Fruit fly (Drosophila melanogaster) whole organism, embryonic: ENCODE measurements around the gene CG15368.

Source experiments
- Adf1 ChIP-seq: fragments of 200-800 bp; sonication (Bioruptor generic); IDR thresholded peaks from 2 replicates; pipeline ENCODE4 v1.3.6; 2022; ENCODE audit warnings: missing biosample characterization, missing genetic modification characterization
- B-H2 ChIP-seq: fragments of 200-800 bp; sonication (Bioruptor generic); optimal IDR thresholded peaks from 2 replicates; lab custom pipeline; 2018; ENCODE audit warnings: missing biosample characterization, mild to moderate bottlenecking, missing genetic modification characterization
- CG10147 ChIP-seq: fragments of 200-800 bp; sonication (Bioruptor generic); optimal IDR thresholded peaks from 2 replicates; lab custom pipeline; 2019; ENCODE audit warnings: missing biosample characterization, mild to moderate bottlenecking, missing genetic modification characterization, moderate library complexity
- CG10274 ChIP-seq: fragments of 200-800 bp; sonication (Bioruptor generic); optimal IDR thresholded peaks from 3 replicates; lab custom pipeline; 2017; ENCODE audit warnings: missing biosample characterization, mild to moderate bottlenecking, missing genetic modification characterization
- CG11093 ChIP-seq: fragments of 200-800 bp; sonication (Bioruptor generic); IDR thresholded peaks from 3 replicates; pipeline ENCODE4 v1.3.6; 2022; ENCODE audit warnings: missing biosample characterization, missing genetic modification characterization
- CG11560 ChIP-seq: fragments of 200-800 bp; sonication (Bioruptor generic); IDR thresholded peaks from 3 replicates; pipeline ENCODE4 v1.3.6; 2022; ENCODE audit warnings: missing biosample characterization, missing genetic modification characterization
- CG14050 ChIP-seq: fragments of 200-800 bp; sonication (Bioruptor generic); IDR thresholded peaks from 3 replicates; pipeline ENCODE4 v1.3.6; 2022; ENCODE audit warnings: missing biosample characterization, missing genetic modification characterization
- CG14667 ChIP-seq: fragments of 200-800 bp; sonication (Bioruptor generic); IDR thresholded peaks from 2 replicates; pipeline ENCODE4 v1.3.6; 2022; ENCODE audit warnings: missing biosample characterization, missing genetic modification characterization
- CG16815 ChIP-seq: fragments of 200-800 bp; sonication (Bioruptor generic); optimal IDR thresholded peaks from 3 replicates; lab custom pipeline; 2017; ENCODE audit warnings: missing biosample characterization, mild to moderate bottlenecking, missing genetic modification characterization
- CG17912 ChIP-seq: fragments of 200-800 bp; sonication (Bioruptor generic); optimal IDR thresholded peaks from 2 replicates; lab custom pipeline; 2018; ENCODE audit warnings: missing biosample characterization, mild to moderate bottlenecking, missing genetic modification characterization
- CG18619 ChIP-seq: fragments of 200-800 bp; sonication (Bioruptor generic); optimal IDR thresholded peaks from 3 replicates; lab custom pipeline; 2017; ENCODE audit warnings: missing biosample characterization, mild to moderate bottlenecking, missing genetic modification characterization
- CG2120 ChIP-seq: fragments of 200-800 bp; sonication (Bioruptor generic); optimal IDR thresholded peaks from 3 replicates; lab custom pipeline; 2016; ENCODE audit warnings: missing biosample characterization, missing genetic modification characterization
- CG30403 ChIP-seq: fragments of 200-800 bp; sonication (Bioruptor generic); optimal IDR thresholded peaks from 3 replicates; lab custom pipeline; 2016; ENCODE audit warnings: missing biosample characterization, missing genetic modification characterization
- CG31441 ChIP-seq: fragments of 200-800 bp; sonication (Bioruptor generic); IDR thresholded peaks from 2 replicates; pipeline ENCODE4 v1.3.6; 2022; ENCODE audit warnings: missing biosample characterization, missing genetic modification characterization
- CG4424 ChIP-seq: fragments of 200-800 bp; sonication (Bioruptor generic); optimal IDR thresholded peaks from 3 replicates; lab custom pipeline; 2016; ENCODE audit warnings: missing biosample characterization, missing genetic modification characterization
- CG4730 ChIP-seq: fragments of 200-800 bp; sonication (Bioruptor generic); IDR thresholded peaks from 2 replicates; pipeline ENCODE4 v1.3.6; 2022; ENCODE audit warnings: missing biosample characterization, missing genetic modification characterization
- CG6791 ChIP-seq: fragments of 200-800 bp; sonication (Bioruptor generic); IDR thresholded peaks from 3 replicates; pipeline ENCODE4 v1.3.6; 2022; ENCODE audit warnings: missing biosample characterization, missing genetic modification characterization; ENCODE audit not compliant: partially characterized antibody
- CG7357 ChIP-seq: fragments of 200-800 bp; sonication (Bioruptor generic); IDR thresholded peaks from 3 replicates; pipeline ENCODE4 v1.3.6; 2022; ENCODE audit warnings: missing biosample characterization, missing genetic modification characterization
- CG7556 ChIP-seq: fragments of 200-800 bp; sonication (Bioruptor generic); optimal IDR thresholded peaks from 2 replicates; lab custom pipeline; 2017; ENCODE audit warnings: missing biosample characterization, mild to moderate bottlenecking, missing genetic modification characterization
- CTCF ChIP-seq: fragments of 200-800 bp; sonication (Bioruptor generic); optimal IDR thresholded peaks from 2 replicates; lab custom pipeline; 2017; ENCODE audit warnings: missing biosample characterization, mild to moderate bottlenecking, missing genetic modification characterization, moderate library complexity
- Dfd ChIP-seq, 2 experiments: fragments of >200 bp; optimal IDR thresholded peaks; 2 replicates each; lab custom pipeline; 2017; ENCODE audit warnings: missing biosample characterization in 2 of 2, missing genetic modification characterization in 2 of 2
- Dref ChIP-seq: fragments of 200-800 bp; sonication (Bioruptor generic); IDR thresholded peaks from 2 replicates; pipeline ENCODE4 v1.3.6; 2022; ENCODE audit warnings: missing biosample characterization, missing genetic modification characterization
- E2f2 ChIP-seq: fragments of 200-800 bp; sonication (Bioruptor generic); IDR thresholded peaks from 2 replicates; pipeline ENCODE4 v1.3.6; 2022; ENCODE audit warnings: missing biosample characterization, missing genetic modification characterization
- HLH3B ChIP-seq: fragments of 200-800 bp; sonication (Bioruptor generic); IDR thresholded peaks from 2 replicates; pipeline ENCODE4 v1.3.6; 2022; ENCODE audit warnings: missing biosample characterization, missing genetic modification characterization
- Hmr ChIP-seq: fragments of 200-800 bp; sonication (Bioruptor generic); optimal IDR thresholded peaks from 3 replicates; lab custom pipeline; 2017; ENCODE audit warnings: mild to moderate bottlenecking, missing biosample characterization, missing genetic modification reagents, missing genetic modification characterization
- Jarid2 ChIP-seq: fragments of 200-800 bp; sonication (Bioruptor generic); optimal IDR thresholded peaks from 3 replicates; lab custom pipeline; 2017; ENCODE audit warnings: mild to moderate bottlenecking, missing biosample characterization, missing genetic modification reagents, missing genetic modification characterization
- Meics ChIP-seq: fragments of 200-800 bp; sonication (Bioruptor generic); optimal IDR thresholded peaks from 2 replicates; lab custom pipeline; 2017; ENCODE audit warnings: missing biosample characterization, mild to moderate bottlenecking, missing genetic modification characterization
- Nf-YB ChIP-seq: fragments of 200-800 bp; sonication (Bioruptor generic); optimal IDR thresholded peaks from 3 replicates; lab custom pipeline; 2019; ENCODE audit warnings: missing biosample characterization, mild to moderate bottlenecking, missing genetic modification characterization, moderate library complexity
- PHDP ChIP-seq: fragments of 200-800 bp; sonication (Bioruptor generic); optimal IDR thresholded peaks from 3 replicates; lab custom pipeline; 2018; ENCODE audit warnings: missing biosample characterization, mild to moderate bottlenecking, missing genetic modification characterization, moderate library complexity
- Ptx1 ChIP-seq: fragments of 200-800 bp; sonication (Bioruptor generic); IDR thresholded peaks from 2 replicates; pipeline ENCODE4 v1.3.6; 2022; ENCODE audit warnings: missing biosample characterization, missing genetic modification characterization
- Scr ChIP-seq: fragments of 200-800 bp; sonication (Bioruptor generic); IDR thresholded peaks from 2 replicates; pipeline ENCODE4 v1.3.6; 2022; ENCODE audit warnings: missing biosample characterization, missing genetic modification characterization; ENCODE audit not compliant: partially characterized antibody
- Sry-δ ChIP-seq: fragments of 200-800 bp; sonication (Bioruptor generic); optimal IDR thresholded peaks from 2 replicates; lab custom pipeline; 2016; ENCODE audit warnings: missing biosample characterization, missing genetic modification characterization
- Taf1 ChIP-seq: fragments of 200-800 bp; sonication (Bioruptor generic); IDR thresholded peaks from 2 replicates; pipeline ENCODE4 v1.3.6; 2022; ENCODE audit warnings: missing biosample characterization, missing genetic modification characterization
- az2 ChIP-seq: fragments of 200-800 bp; sonication (Bioruptor generic); optimal IDR thresholded peaks from 3 replicates; lab custom pipeline; 2016; ENCODE audit warnings: missing biosample characterization, missing genetic modification characterization
- bigmax ChIP-seq: fragments of 200-800 bp; sonication (Bioruptor generic); optimal IDR thresholded peaks from 2 replicates; lab custom pipeline; 2018; ENCODE audit warnings: missing biosample characterization, mild to moderate bottlenecking, missing genetic modification characterization
- bsh ChIP-seq, 2 experiments: fragments of 200-800 bp; sonication (Bioruptor generic); optimal IDR thresholded peaks; 2 replicates each; lab custom pipeline; 2017 to 2018; ENCODE audit warnings: mild to moderate bottlenecking in 2 of 2, missing biosample characterization in 2 of 2, missing genetic modification characterization in 2 of 2, moderate library complexity in 1 of 2
- chif ChIP-seq, 2 experiments: fragments of 200-800 bp; sonication (Bioruptor generic); optimal IDR thresholded peaks; 3 replicates each; lab custom pipeline; 2016; ENCODE audit warnings: missing biosample characterization in 2 of 2, missing genetic modification characterization in 2 of 2
- dan ChIP-seq: fragments of 200-800 bp; sonication (Bioruptor generic); IDR thresholded peaks from 2 replicates; pipeline ENCODE4 v1.3.6; 2022; ENCODE audit warnings: missing biosample characterization, missing genetic modification characterization
- fru ChIP-seq: fragments of >200 bp; optimal IDR thresholded peaks from 2 replicates; lab custom pipeline; 2017
- ftz-f1 ChIP-seq: fragments of 200-800 bp; sonication (Bioruptor generic); optimal IDR thresholded peaks from 2 replicates; lab custom pipeline; 2016; ENCODE audit warnings: missing biosample characterization, missing genetic modification characterization
- grau ChIP-seq: fragments of 200-800 bp; optimal IDR thresholded peaks from 3 replicates; lab custom pipeline; 2019; ENCODE audit warnings: missing biosample characterization, mild to moderate bottlenecking, missing genetic modification characterization, moderate library complexity
- hkb ChIP-seq, 2 experiments: fragments of 200-800 bp in 1 of 2; fragments of >200 bp in 1 of 2; sonication (Bioruptor generic) in 1 of 2; IDR thresholded peaks in 1 of 2; optimal IDR thresholded peaks in 1 of 2; 2 replicates each; pipeline versions ENCODE4 v1.3.6 to Lab custom; 2017 to 2022; ENCODE audit warnings: missing biosample characterization in 1 of 2, missing genetic modification characterization in 1 of 2
- insv ChIP-seq, 2 experiments: fragments of 200-800 bp; sonication (Bioruptor generic); optimal IDR thresholded peaks; 3 replicates each; lab custom pipeline; 2016 to 2018; ENCODE audit warnings: missing biosample characterization in 2 of 2, missing genetic modification characterization in 2 of 2
- ken ChIP-seq: fragments of 200-800 bp; sonication (Bioruptor generic); IDR thresholded peaks from 3 replicates; pipeline ENCODE4 v1.3.6; 2022; ENCODE audit warnings: missing biosample characterization, missing genetic modification characterization
- pan ChIP-seq, 4 experiments: fragments of >200 bp in 3 of 4; fragments of 200-800 bp in 1 of 4; sonication (Bioruptor generic) in 1 of 4; optimal IDR thresholded peaks in 3 of 4; IDR thresholded peaks in 1 of 4; 2 replicates each; pipeline versions ENCODE4 v1.3.6 to Lab custom; 2017 to 2022; ENCODE audit warnings: missing biosample characterization in 2 of 4, missing genetic modification characterization in 2 of 4, mixed read lengths in 1 of 4
- salm ChIP-seq: fragments of 200-800 bp; sonication (Bioruptor generic); optimal IDR thresholded peaks from 2 replicates; lab custom pipeline; 2018; ENCODE audit warnings: missing biosample characterization, mild to moderate bottlenecking, missing genetic modification characterization
- sisA ChIP-seq: fragments of 200-800 bp; sonication (Bioruptor generic); IDR thresholded peaks from 2 replicates; pipeline ENCODE4 v1.3.6; 2022; ENCODE audit warnings: missing biosample characterization, missing genetic modification characterization
- trh ChIP-seq: fragments of 200-800 bp; sonication (Bioruptor generic); optimal IDR thresholded peaks from 2 replicates; lab custom pipeline; 2016; ENCODE audit warnings: missing biosample characterization, missing genetic modification characterization
- zfh2 ChIP-seq: fragments of 200-800 bp; sonication (Bioruptor generic); optimal IDR thresholded peaks from 2 replicates; lab custom pipeline; 2016; ENCODE audit warnings: missing biosample characterization, missing genetic modification characterization

CG15368 gene

dm6 chrX:9220434-9220833 lies 4.8 kb downstream of the CG15368 start (continued):
- peak; percentile 40; the same call in 1 of the 2 replicates for TF ChIP-seq Ptx1 (GFP tag; lab: Robert Waterston, UW)
- peak; percentile 1 for TF ChIP-seq CG4424 (GFP tag; lab: Kevin White, UChicago)
- peak; percentile 41; the same call in 1 of the 3 replicates for TF ChIP-seq CG11093 (GFP tag; lab: Robert Waterston, UW)
- TF ChIP-seq CG6791 (GFP tag; lab: Robert Waterston, UW): no peak
- no peak for TF ChIP-seq CG17912 (GFP tag; lab: Kevin White, UChicago)
- no peak for TF ChIP-seq CG14050 (GFP tag; lab: Robert Waterston, UW)
- no peak for TF ChIP-seq HLH3B (GFP tag; lab: Robert Waterston, UW)
- TF ChIP-seq sisA (GFP tag; lab: Robert Waterston, UW): 0 out of 2 replicates have a peak, but pooled peaks have one; percentile 4
- no peak for TF ChIP-seq B-H2 (GFP tag; lab: Kevin White, UChicago)
- TF ChIP-seq ken: 0 out of 3 replicates have a peak, but pooled peaks have one; percentile 16
- TF ChIP-seq bsh (GFP tag; optimal IDR thresholded peaks at IDR 0.05; lab: Kevin White, UChicago): peak in 1 of 2 experiments; percentile 52
- TF ChIP-seq CG31441 (GFP tag; lab: Robert Waterston, UW): peak; percentile 16; the same call in 1 of the 2 replicates
- TF ChIP-seq CG14667 (GFP tag; lab: Robert Waterston, UW): 0 out of 2 replicates have a peak, but pooled peaks have one; percentile 20
- TF ChIP-seq zfh2 (GFP tag; lab: Kevin White, UChicago): no peak
- TF ChIP-seq CG10147 (GFP tag; lab: Kevin White, UChicago): no peak
- TF ChIP-seq pan (optimal IDR thresholded peaks at IDR 0.05; lab: Kevin White, UChicago): no peak
- peak in 1 of 2 experiments; percentile 13 for TF ChIP-seq pan (GFP tag; optimal IDR thresholded peaks at IDR 0.05 in 1 of 2, IDR thresholded peaks at IDR 0.05 in 1 of 2)
- TF ChIP-seq chif (GFP tag; optimal IDR thresholded peaks at IDR 0.05; lab: Kevin White, UChicago): peak in 1 of 2 experiments; percentile 17
- TF ChIP-seq bigmax (GFP tag; lab: Kevin White, UChicago): no peak
- TF ChIP-seq CG30403 (GFP tag; lab: Kevin White, UChicago): no peak
- 0 out of 3 replicates have a peak, but pooled peaks have one; percentile 37 for TF ChIP-seq CG11560 (tag; lab: Robert Waterston, UW)
- peak; percentile 2 for TF ChIP-seq CG16815 (GFP tag; lab: Kevin White, UChicago)

DNA sequence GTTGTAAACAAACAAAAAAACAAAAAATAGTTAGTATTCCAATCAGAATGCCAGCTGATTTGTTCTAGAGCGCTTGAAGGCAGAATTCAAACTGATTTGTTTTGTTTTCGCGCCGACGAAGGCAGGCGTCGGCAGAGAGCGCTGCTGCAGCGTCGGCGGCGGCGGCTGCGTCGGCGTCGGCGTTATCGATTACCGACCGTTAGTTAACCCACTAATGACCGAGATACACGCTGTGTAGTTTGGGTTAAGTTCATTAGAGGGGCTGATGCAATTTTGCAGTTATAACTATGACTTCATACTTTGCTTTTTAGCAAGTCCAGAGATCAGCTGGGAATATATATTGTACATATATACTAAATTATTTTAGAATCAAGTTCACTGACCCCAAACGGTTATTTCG lies 7.6 kb downstream of the CG15368 start, which contains the start of gene t:
Gene t, minus strand, starts transcription at position 76 of the 400 bp plus-strand sequence.
- TF ChIP-seq E2f2 (GFP tag; lab: Robert Waterston, UW): peak; percentile 20; the same call in 1 of the 2 replicates
- TF ChIP-seq CG10274 (GFP tag; lab: Kevin White, UChicago): no peak
- no peak for TF ChIP-seq hkb (optimal IDR thresholded peaks at IDR 0.05; lab: Kevin White, UChicago)
- 0 out of 2 replicates have a peak, but pooled peaks have one; percentile 25 for TF ChIP-seq hkb (GFP tag; IDR thresholded peaks at IDR 0.05; lab: Robert Waterston, UW)
- peak; percentile 22; the same call in 1 of the 2 replicates for TF ChIP-seq Scr
- TF ChIP-seq Taf1 (GFP tag; lab: Robert Waterston, UW): no peak
- no peak for TF ChIP-seq salm
- no peak for TF ChIP-seq CTCF (GFP tag; lab: Kevin White, UChicago)
- peak; percentile 12 for TF ChIP-seq Meics (GFP tag; lab: Kevin White, UChicago)
- TF ChIP-seq CG7357 (GFP tag; lab: Robert Waterston, UW): no peak
- TF ChIP-seq grau (tag; lab: Kevin White, UChicago): peak; percentile 23
- TF ChIP-seq Nf-YB (GFP tag; lab: Kevin White, UChicago): no peak
- no peak for TF ChIP-seq fru
- peak; percentile 5 for TF ChIP-seq PHDP (tag; lab: Kevin White, UChicago)
- TF ChIP-seq Jarid2 (GFP tag; lab: Kevin White, UChicago): no peak
- no peak for TF ChIP-seq Ptx1 (GFP tag; lab: Robert Waterston, UW)
- no peak for TF ChIP-seq ftz-f1
- TF ChIP-seq CG18619 (GFP tag; lab: Kevin White, UChicago): peak; percentile 0
- peak; percentile 19 for TF ChIP-seq CG2120 (GFP tag; lab: Kevin White, UChicago)
- TF ChIP-seq az2: peak; percentile 5
- TF ChIP-seq CG4730 (GFP tag; lab: Robert Waterston, UW): no peak
- TF ChIP-seq Hmr: peak; percentile 13
- no peak for TF ChIP-seq dan (GFP tag; lab: Robert Waterston, UW)
- TF ChIP-seq insv (GFP tag; optimal IDR thresholded peaks at IDR 0.05; lab: Kevin White, UChicago): peak in 1 of 2 experiments; percentile 28
- no peak for TF ChIP-seq Dfd (GFP tag; optimal IDR thresholded peaks at IDR 0.05; lab: Kevin White, UChicago)
- TF ChIP-seq Dref (GFP tag; lab: Robert Waterston, UW): peak; percentile 33; the same call in 1 of the 2 replicates
- peak; percentile 11 for TF ChIP-seq CG7556 (GFP tag; lab: Kevin White, UChicago)
- TF ChIP-seq Sry-δ (GFP tag; lab: Kevin White, UChicago): no peak
- peak; percentile 95 for TF ChIP-seq Adf1
- TF ChIP-seq trh (GFP tag; lab: Kevin White, UChicago): no peak
